Fruit fly (Drosophila melanogaster) whole organism, embryonic: ENCODE results near the gene CG33946.

Experiments used
- Bdp1 ChIP-seq: fragments of 200-800 bp; sonication (Bioruptor generic); optimal IDR thresholded peaks from 3 replicates; lab custom pipeline; 2016; ENCODE audit warnings: missing biosample characterization, missing genetic modification characterization
- CG10979 ChIP-seq: fragments of 200-800 bp; sonication (Bioruptor generic); optimal IDR thresholded peaks from 2 replicates; lab custom pipeline; 2018; ENCODE audit warnings: missing biosample characterization, mild to moderate bottlenecking, missing genetic modification characterization, moderate library complexity
- CG11093 ChIP-seq: fragments of 200-800 bp; sonication (Bioruptor generic); IDR thresholded peaks from 3 replicates; pipeline ENCODE4 v1.3.6; 2022; ENCODE audit warnings: missing biosample characterization, missing genetic modification characterization
- CG11247 ChIP-seq: fragments of 200-800 bp; sonication (Bioruptor generic); IDR thresholded peaks from 2 replicates; pipeline ENCODE4 v1.3.6; 2022; ENCODE audit warnings: missing biosample characterization, missing genetic modification characterization
- CG12769 ChIP-seq: fragments of 200-800 bp; sonication (Bioruptor generic); optimal IDR thresholded peaks from 2 replicates; lab custom pipeline; 2019; ENCODE audit warnings: missing biosample characterization, mild to moderate bottlenecking, missing genetic modification characterization, moderate library complexity
- CG13123 ChIP-seq: fragments of 200-800 bp; sonication (Bioruptor generic); optimal IDR thresholded peaks from 2 replicates; lab custom pipeline; 2016; ENCODE audit warnings: missing biosample characterization, missing genetic modification characterization
- CG15601 ChIP-seq: fragments of 200-800 bp; sonication (Bioruptor generic); optimal IDR thresholded peaks from 3 replicates; lab custom pipeline; 2019; ENCODE audit warnings: missing biosample characterization, mild to moderate bottlenecking, missing genetic modification characterization, moderate library complexity
- CG1603 ChIP-seq: fragments of 200-800 bp; sonication (Bioruptor generic); optimal IDR thresholded peaks from 2 replicates; lab custom pipeline; 2019; ENCODE audit warnings: missing biosample characterization, mild to moderate bottlenecking, missing genetic modification characterization, moderate library complexity
- CG17186 ChIP-seq: fragments of 200-800 bp; sonication (Bioruptor generic); optimal IDR thresholded peaks from 3 replicates; lab custom pipeline; 2017; ENCODE audit warnings: missing biosample characterization, missing genetic modification reagents, missing genetic modification characterization
- CG17802 ChIP-seq: fragments of 200-800 bp; sonication (Bioruptor generic); optimal IDR thresholded peaks from 2 replicates; lab custom pipeline; 2018; ENCODE audit warnings: missing biosample characterization, mild to moderate bottlenecking, missing genetic modification characterization, moderate library complexity
- CG17829 ChIP-seq: fragments of 200-800 bp; optimal IDR thresholded peaks from 2 replicates; lab custom pipeline; 2019; ENCODE audit warnings: missing biosample characterization, mild to moderate bottlenecking, missing genetic modification characterization, moderate library complexity
- CG1832 ChIP-seq: fragments of 200-800 bp; sonication (Bioruptor generic); optimal IDR thresholded peaks from 2 replicates; lab custom pipeline; 2017; ENCODE audit warnings: missing biosample characterization, mild to moderate bottlenecking, missing genetic modification characterization, inconsistent platforms
- CG2202 ChIP-seq: fragments of 200-800 bp; sonication (Bioruptor generic); optimal IDR thresholded peaks from 2 replicates; lab custom pipeline; 2018; ENCODE audit warnings: missing biosample characterization, mild to moderate bottlenecking, missing genetic modification characterization
- CG3065 ChIP-seq: fragments of 200-800 bp; sonication (Bioruptor generic); optimal IDR thresholded peaks from 2 replicates; lab custom pipeline; 2016; ENCODE audit warnings: missing biosample characterization, missing genetic modification characterization
- CG31224 ChIP-seq: fragments of 200-800 bp; sonication (Bioruptor generic); IDR thresholded peaks from 2 replicates; pipeline ENCODE4 v1.3.6; 2022; ENCODE audit warnings: missing biosample characterization, missing genetic modification characterization
- CG34224 ChIP-seq: fragments of 200-800 bp; sonication (Bioruptor generic); IDR thresholded peaks from 3 replicates; pipeline ENCODE4 v1.3.6; 2022; ENCODE audit warnings: missing biosample characterization, missing genetic modification characterization; ENCODE audit not compliant: partially characterized antibody
- CG3726 ChIP-seq: fragments of 200-800 bp; sonication (Bioruptor generic); IDR thresholded peaks from 3 replicates; pipeline ENCODE4, ENCODE4 v1.3.6; 2022; ENCODE audit warnings: missing biosample characterization, missing genetic modification characterization
- CG4328 ChIP-seq: fragments of 200-800 bp; sonication (Bioruptor generic); optimal IDR thresholded peaks from 3 replicates; lab custom pipeline; 2017; ENCODE audit warnings: missing biosample characterization, missing genetic modification reagents, missing genetic modification characterization
- CG4424 ChIP-seq: fragments of 200-800 bp; sonication (Bioruptor generic); optimal IDR thresholded peaks from 3 replicates; lab custom pipeline; 2016; ENCODE audit warnings: missing biosample characterization, missing genetic modification characterization
- CG4730 ChIP-seq: fragments of 200-800 bp; sonication (Bioruptor generic); IDR thresholded peaks from 2 replicates; pipeline ENCODE4 v1.3.6; 2022; ENCODE audit warnings: missing biosample characterization, missing genetic modification characterization
- CG7928 ChIP-seq: fragments of 200-800 bp; sonication (Bioruptor generic); optimal IDR thresholded peaks from 2 replicates; lab custom pipeline; 2017; ENCODE audit warnings: missing biosample characterization, mild to moderate bottlenecking, missing genetic modification characterization
- Dip3 ChIP-seq: fragments of 200-800 bp; sonication (Bioruptor generic); optimal IDR thresholded peaks from 3 replicates; lab custom pipeline; 2016; ENCODE audit warnings: missing biosample characterization, missing genetic modification characterization
- ERR ChIP-seq: fragments of 200-800 bp; sonication (Bioruptor generic); optimal IDR thresholded peaks from 2 replicates; lab custom pipeline; 2016; ENCODE audit warnings: missing biosample characterization, missing genetic modification characterization
- GATAe ChIP-seq: fragments of 200-800 bp; sonication (Bioruptor generic); conservative IDR thresholded peaks from 2 replicates; pipeline ENCODE4 v1.3.6; 2022; ENCODE audit warnings: missing biosample characterization, missing genetic modification characterization
- HLHmδ ChIP-seq: fragments of 200-800 bp; sonication (Bioruptor generic); optimal IDR thresholded peaks from 2 replicates; lab custom pipeline; 2018; ENCODE audit warnings: missing biosample characterization, mild to moderate bottlenecking, missing genetic modification characterization, moderate library complexity
- Hr39 ChIP-seq: fragments of >200 bp; optimal IDR thresholded peaks from 2 replicates; lab custom pipeline; 2017
- Lim3 ChIP-seq: fragments of 200-800 bp; sonication (Bioruptor generic); IDR thresholded peaks from 2 replicates; pipeline ENCODE4 v1.3.6; 2022; ENCODE audit warnings: missing biosample characterization, missing genetic modification characterization
- Med ChIP-seq: fragments of 200-800 bp; sonication (Bioruptor generic); peaks from one replicate; lab custom pipeline; 2016; ENCODE audit warnings: missing biosample characterization, missing genetic modification characterization, mild to moderate bottlenecking, inconsistent platforms, moderate library complexity
- NC2β ChIP-seq: fragments of 200-800 bp; sonication (Bioruptor generic); optimal IDR thresholded peaks from 2 replicates; lab custom pipeline; 2016; ENCODE audit warnings: missing biosample characterization, missing genetic modification characterization
- NK7.1 ChIP-seq: fragments of 200-800 bp; sonication (Bioruptor generic); optimal IDR thresholded peaks from 3 replicates; lab custom pipeline; 2016; ENCODE audit warnings: missing biosample characterization, missing genetic modification characterization
- Ravus ChIP-seq: fragments of 200-800 bp; sonication (Bioruptor generic); IDR thresholded peaks from 2 replicates; pipeline ENCODE4 v1.3.6; 2022; ENCODE audit warnings: missing biosample characterization, missing genetic modification characterization
- Six4 ChIP-seq: fragments of 200-800 bp; sonication (Bioruptor generic); optimal IDR thresholded peaks from 2 replicates; lab custom pipeline; 2016; ENCODE audit warnings: missing biosample characterization, missing genetic modification characterization
- Spps ChIP-seq: fragments of 200-800 bp; sonication (Bioruptor generic); optimal IDR thresholded peaks from 2 replicates; lab custom pipeline; 2018; ENCODE audit warnings: missing biosample characterization, mild to moderate bottlenecking, missing genetic modification characterization
- Taf1 ChIP-seq: fragments of 200-800 bp; sonication (Bioruptor generic); IDR thresholded peaks from 2 replicates; pipeline ENCODE4 v1.3.6; 2022; ENCODE audit warnings: missing biosample characterization, missing genetic modification characterization
- al ChIP-seq: fragments of 200-800 bp; sonication (Bioruptor generic); IDR thresholded peaks from 2 replicates; pipeline ENCODE4 v1.3.6; 2022; ENCODE audit warnings: missing biosample characterization, missing genetic modification characterization
- ash1 ChIP-seq: fragments of 200-800 bp; sonication (Bioruptor generic); optimal IDR thresholded peaks from 2 replicates; lab custom pipeline; 2018; ENCODE audit warnings: missing biosample characterization, mild to moderate bottlenecking, missing genetic modification characterization
- caup ChIP-seq: fragments of 200-800 bp; sonication (Bioruptor generic); optimal IDR thresholded peaks from 3 replicates; lab custom pipeline; 2017; ENCODE audit warnings: missing biosample characterization, mild to moderate bottlenecking, missing genetic modification characterization, moderate library complexity; ENCODE audit not compliant: severe bottlenecking
- ewg ChIP-seq: fragments of 200-800 bp; sonication (Bioruptor generic); optimal IDR thresholded peaks from 3 replicates; lab custom pipeline; 2017; ENCODE audit warnings: mild to moderate bottlenecking, missing biosample characterization, missing genetic modification reagents, missing genetic modification characterization
- gfzf ChIP-seq: fragments of 200-800 bp; sonication (Bioruptor generic); optimal IDR thresholded peaks from 2 replicates; lab custom pipeline; 2016; ENCODE audit warnings: missing biosample characterization, mild to moderate bottlenecking, missing genetic modification characterization, moderate library complexity
- ham ChIP-seq: fragments of 200-800 bp; sonication (Bioruptor generic); IDR thresholded peaks from 2 replicates; pipeline ENCODE4 v1.3.6; 2022; ENCODE audit warnings: missing biosample characterization, missing genetic modification characterization
- hb ChIP-seq: fragments of 200-800 bp; sonication (Bioruptor generic); IDR thresholded peaks from 3 replicates; pipeline ENCODE4 v1.3.6; 2022; ENCODE audit warnings: missing biosample characterization, missing genetic modification characterization; ENCODE audit not compliant: partially characterized antibody
- hth ChIP-seq: fragments of >200 bp; optimal IDR thresholded peaks from 2 replicates; lab custom pipeline; 2017; ENCODE audit warnings: inconsistent platforms
- nau ChIP-seq: fragments of 200-800 bp; sonication (Bioruptor generic); optimal IDR thresholded peaks from 3 replicates; lab custom pipeline; 2017; ENCODE audit warnings: missing biosample characterization, mild to moderate bottlenecking, missing genetic modification characterization, missing genetic modification reagents
- pita ChIP-seq: fragments of 200-800 bp; sonication (Bioruptor generic); optimal IDR thresholded peaks from 2 replicates; lab custom pipeline; 2017; ENCODE audit warnings: missing biosample characterization, mild to moderate bottlenecking, missing genetic modification characterization
- pum ChIP-seq: fragments of 200-800 bp; sonication (Bioruptor generic); optimal IDR thresholded peaks from 2 replicates; lab custom pipeline; 2016; ENCODE audit warnings: missing biosample characterization, missing genetic modification characterization
- run ChIP-seq: fragments of 200-800 bp; sonication (Bioruptor generic); optimal IDR thresholded peaks from 3 replicates; lab custom pipeline; 2018; ENCODE audit warnings: missing biosample characterization, mild to moderate bottlenecking, missing genetic modification characterization
- sens ChIP-seq: fragments of 200-800 bp; sonication (Bioruptor generic); peaks from one replicate; lab custom pipeline; 2016; ENCODE audit warnings: missing biosample characterization, missing genetic modification characterization
- seq ChIP-seq: fragments of 200-800 bp; sonication (Bioruptor generic); IDR thresholded peaks from 2 replicates; pipeline ENCODE4 v1.3.6; 2022; ENCODE audit warnings: missing biosample characterization, missing genetic modification characterization
- sug ChIP-seq: fragments of 200-800 bp; optimal IDR thresholded peaks from 2 replicates; lab custom pipeline; 2019; ENCODE audit warnings: missing biosample characterization, mild to moderate bottlenecking, missing genetic modification characterization, moderate library complexity
- trem ChIP-seq: fragments of 200-800 bp; optimal IDR thresholded peaks from 3 replicates; lab custom pipeline; 2019; ENCODE audit warnings: missing biosample characterization, mild to moderate bottlenecking, missing genetic modification characterization, moderate library complexity
- tx ChIP-seq: fragments of 200-800 bp; sonication (Bioruptor generic); optimal IDR thresholded peaks from 2 replicates; lab custom pipeline; 2016; ENCODE audit warnings: missing biosample characterization, missing genetic modification characterization
- wek ChIP-seq: fragments of 200-800 bp; sonication (Bioruptor generic); optimal IDR thresholded peaks from 3 replicates; lab custom pipeline; 2018; ENCODE audit warnings: missing biosample characterization, mild to moderate bottlenecking, missing genetic modification characterization, moderate library complexity

The CG33946 gene

DNA sequence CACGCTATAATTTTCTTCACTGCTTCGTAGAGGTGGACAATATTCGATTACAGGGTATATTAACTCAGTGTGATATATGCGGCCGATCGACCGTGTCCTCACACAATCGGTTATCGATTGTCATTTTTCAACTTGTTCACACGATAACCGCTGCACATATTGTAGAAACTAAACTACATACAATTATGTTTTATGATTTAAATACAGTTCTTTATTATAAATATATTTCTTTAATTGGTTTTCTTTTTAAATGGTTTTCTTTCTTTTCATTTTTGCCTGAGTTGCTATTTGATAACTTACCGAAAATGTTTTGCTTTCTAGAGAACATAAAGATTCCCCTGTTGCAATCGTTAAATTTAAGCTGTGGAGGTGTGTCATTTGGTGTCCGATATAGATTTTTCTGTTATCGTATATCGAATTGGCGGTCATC is 46.5 kb upstream of the CG33946 start, which contains the start of the genes fmt and CG7376 (continued):
- TF ChIP-seq CG11093 (GFP tag; lab: Robert Waterston, UW) = no peak
- no peak for TF ChIP-seq seq (GFP tag; lab: Robert Waterston, UW)
- no peak for TF ChIP-seq Taf1
- peak; percentile 72 for TF ChIP-seq trem
- peak; percentile 39 for TF ChIP-seq CG17186
- peak; percentile 69 for TF ChIP-seq CG17829
- no peak for TF ChIP-seq Hr39 (lab: Kevin White, UChicago)
- no peak for TF ChIP-seq CG1603 (tag; lab: Kevin White, UChicago)
- peak; percentile 86 for TF ChIP-seq hb (GFP tag; lab: Robert Waterston, UW)
- no peak for TF ChIP-seq sens
- no peak for TF ChIP-seq CG4424
- no peak for TF ChIP-seq gfzf
- TF ChIP-seq CG4328 (GFP tag; lab: Kevin White, UChicago) = peak; percentile 11
- no peak for TF ChIP-seq ERR (GFP tag; lab: Kevin White, UChicago)
- no peak for TF ChIP-seq ash1 (GFP tag; lab: Kevin White, UChicago)
- TF ChIP-seq wek = no peak
- no peak for TF ChIP-seq CG31224
- no peak for TF ChIP-seq HLHmδ
- no peak for TF ChIP-seq CG12769 (tag; lab: Kevin White, UChicago)
- no peak for TF ChIP-seq CG11247 (GFP tag; lab: Robert Waterston, UW)
- no peak for TF ChIP-seq nau (GFP tag; lab: Kevin White, UChicago)
- TF ChIP-seq CG17802 (tag; lab: Kevin White, UChicago) = peak; percentile 56
- no peak for TF ChIP-seq GATAe
- TF ChIP-seq CG4730 (GFP tag; lab: Robert Waterston, UW) = no peak
- TF ChIP-seq CG13123 (GFP tag; lab: Kevin White, UChicago) = no peak
- no peak for TF ChIP-seq CG2202
- no peak for TF ChIP-seq CG3065 (GFP tag; lab: Kevin White, UChicago)
- no peak for TF ChIP-seq Dip3 (GFP tag; lab: Kevin White, UChicago)
- no peak for TF ChIP-seq NC2β
- no peak for TF ChIP-seq Ravus
- no peak for TF ChIP-seq CG15601 (tag; lab: Kevin White, UChicago)
- TF ChIP-seq pum = no peak
- TF ChIP-seq ham (GFP tag; lab: Robert Waterston, UW) = no peak
- no peak for TF ChIP-seq CG7928 (GFP tag; lab: Kevin White, UChicago)
- no peak for TF ChIP-seq Spps (tag; lab: Kevin White, UChicago)
- no peak for TF ChIP-seq CG3726
- no peak for TF ChIP-seq ewg (GFP tag; lab: Kevin White, UChicago)
- TF ChIP-seq CG1832 (GFP tag; lab: Kevin White, UChicago) = no peak
- no peak for TF ChIP-seq Med (GFP tag; lab: Kevin White, UChicago)
- TF ChIP-seq tx = no peak
- TF ChIP-seq CG34224 = peak; percentile 69; the same call in 2 of the 3 replicates
- no peak for TF ChIP-seq caup
- no peak for TF ChIP-seq NK7.1 (GFP tag; lab: Kevin White, UChicago)
- no peak for TF ChIP-seq pita
- no peak for TF ChIP-seq Lim3 (GFP tag; lab: Robert Waterston, UW)
- TF ChIP-seq Six4 (GFP tag; lab: Kevin White, UChicago) = no peak
- TF ChIP-seq Bdp1 = no peak
- TF ChIP-seq run (tag; lab: Kevin White, UChicago) = no peak
- no peak for TF ChIP-seq sug (tag; lab: Kevin White, UChicago)
- TF ChIP-seq CG10979 = peak; percentile 30
- no peak for TF ChIP-seq al (GFP tag; lab: Robert Waterston, UW)
- TF ChIP-seq hth (lab: Kevin White, UChicago) = no peak
